Worm (Caenorhabditis elegans): ENCODE results near the gene pah-1.
A peak's percentile ranks its signal among the peaks of the same experiment; 100 is the strongest.

pah-1 gene

ce11 chrII:8744555-8745448, 22.0 kb downstream of the pah-1 start (continued):
- TF ChIP-seq pha-4 (GFP tag; IDR thresholded peaks at IDR 0.05) (peak; percentile 22; the same call in 1 of the 2 replicates), pha-4 (tag; optimal IDR thresholded peaks at IDR 0.05) (no peak), mxl-3 (GFP tag; optimal IDR thresholded peaks at IDR 0.05) (peak; percentile 40), nhr-42 (GFP tag; IDR thresholded peaks at IDR 0.05) (0 out of 2 replicates have a peak, but pooled peaks have one; percentile 12), madf-5 (GFP tag; IDR thresholded peaks at IDR 0.05) (0 out of 4 replicates have a peak, but pooled peaks of 1 of the 2 experiments have one; percentile 3), T26A8.4 (GFP tag; IDR thresholded peaks at IDR 0.05) (peak; percentile 64), aha-1 (tag) (peak; percentile 95), spr-3 (GFP tag; optimal IDR thresholded peaks at IDR 0.05) (no peak), nhr-11 (tag; optimal IDR thresholded peaks at IDR 0.05) (peak; percentile 62), nhr-77 (tag; optimal IDR thresholded peaks at IDR 0.05) (peak; percentile 14), daf-16 (GFP tag; optimal IDR thresholded peaks at IDR 0.05) (no peak), daf-16 (tag; optimal IDR thresholded peaks at IDR 0.05) (peak; percentile 31), D1046.2 (GFP tag; IDR thresholded peaks at IDR 0.05) (peak; percentile 77)

- TF ChIP-seq daf-19 (GFP tag; conservative IDR thresholded peaks at IDR 0.05): no peak
- TF ChIP-seq rbr-2 (tag; optimal IDR thresholded peaks at IDR 0.05): no peak
- TF ChIP-seq jun-1 (tag; optimal IDR thresholded peaks at IDR 0.05): no peak
- no peak for TF ChIP-seq lir-3 (tag; optimal IDR thresholded peaks at IDR 0.05)
- no peak for TF ChIP-seq lim-7 (GFP tag; IDR thresholded peaks at IDR 0.05)
- TF ChIP-seq lin-13 (GFP tag; optimal IDR thresholded peaks at IDR 0.05): no peak
- peak; percentile 52; the same call in 1 of the 2 replicates for TF ChIP-seq dmd-6 (GFP tag; IDR thresholded peaks at IDR 0.05)
- TF ChIP-seq mxl-2 (GFP tag; conservative IDR thresholded peaks at IDR 0.05): no peak
- peak; percentile 74 for TF ChIP-seq hlh-11 (tag; optimal IDR thresholded peaks at IDR 0.05)
- no peak for TF ChIP-seq tag-97 (GFP tag; IDR thresholded peaks at IDR 0.05)
- TF ChIP-seq ztf-11 (tag; optimal IDR thresholded peaks at IDR 0.05): no peak
- no peak for TF ChIP-seq unc-130 (GFP tag; optimal IDR thresholded peaks at IDR 0.05)
- TF ChIP-seq lin-39 (tag; optimal IDR thresholded peaks at IDR 0.05): no peak
- peak; percentile 39; the same call in 1 of the 2 replicates for TF ChIP-seq arid-1 (GFP tag; conservative IDR thresholded peaks at IDR 0.05)
- peak; percentile 96 for TF ChIP-seq nhr-28 (tag; optimal IDR thresholded peaks at IDR 0.05)
- TF ChIP-seq nhr-42 (GFP tag; IDR thresholded peaks at IDR 0.05): no peak
- no peak for TF ChIP-seq ceh-32 (tag; optimal IDR thresholded peaks at IDR 0.05; ENCODE audit: poor library complexity)
- peak; percentile 77 for TF ChIP-seq nhr-10 (tag; optimal IDR thresholded peaks at IDR 0.05)
- TF ChIP-seq dpl-1 (GFP tag; optimal IDR thresholded peaks at IDR 0.05): no peak
- peak; percentile 23 for TF ChIP-seq nhr-11 (tag; optimal IDR thresholded peaks at IDR 0.05)
- no peak for TF ChIP-seq nhr-237 (tag; optimal IDR thresholded peaks at IDR 0.05)
- no peak for TF ChIP-seq nhr-77 (tag; optimal IDR thresholded peaks at IDR 0.05)
- TF ChIP-seq nhr-111 (GFP tag; optimal IDR thresholded peaks at IDR 0.05): no peak
- TF ChIP-seq snpc-4 (tag; optimal IDR thresholded peaks at IDR 0.05): no peak
- 0 out of 2 replicates have a peak, but pooled peaks have one; percentile 21 for TF ChIP-seq lin-38 (GFP tag; IDR thresholded peaks at IDR 0.05)
- TF ChIP-seq ama-1 (optimal IDR thresholded peaks at IDR 0.05): peak; percentile 94
- TF ChIP-seq nhr-102 (tag; optimal IDR thresholded peaks at IDR 0.05): peak; percentile 51
- TF ChIP-seq tra-1 (GFP tag; IDR thresholded peaks at IDR 0.05): 0 out of 2 replicates have a peak, but pooled peaks have one; percentile 21
- peak; percentile 96 for TF ChIP-seq aha-1 (tag)
- TF ChIP-seq sdz-12 (GFP tag; optimal IDR thresholded peaks at IDR 0.05): no peak
- TF ChIP-seq unc-62 (GFP tag; optimal IDR thresholded peaks at IDR 0.05 in 1 of 2): peak in 1 of 2 experiments; percentile 33
- TF ChIP-seq unc-62 (tag; optimal IDR thresholded peaks at IDR 0.05): no peak
- TF ChIP-seq ZK337.2 (GFP tag; IDR thresholded peaks at IDR 0.05): no peak
- TF ChIP-seq pqm-1 (tag; optimal IDR thresholded peaks at IDR 0.05): peak; percentile 37
- peak; percentile 27 to 88 for TF ChIP-seq mdl-1 (tag; optimal IDR thresholded peaks at IDR 0.05)
- no peak for TF ChIP-seq attf-4 (tag; optimal IDR thresholded peaks at IDR 0.05)
- TF ChIP-seq madf-9 (GFP tag; conservative IDR thresholded peaks at IDR 0.05): peak; percentile 36; the same call in 1 of the 2 replicates
- no peak for TF ChIP-seq snpc-1.2 (GFP tag; IDR thresholded peaks at IDR 0.05)
- no peak for TF ChIP-seq daf-16 (GFP tag; optimal IDR thresholded peaks at IDR 0.05)
- peak; percentile 68 for TF ChIP-seq daf-16 (tag; optimal IDR thresholded peaks at IDR 0.05)
These were observed 23.2 kb downstream of the pah-1 start, which contains the start of gene mak-1 for ce11 chrII:8743379-8744173. Gene mak-1 (plus strand): TSS chrII:8744071.
